Fruit fly (Drosophila melanogaster): ENCODE data around the gene Ccp84Ae.
A peak's percentile ranks its signal among the peaks of the same experiment; 100 is the strongest.

Gene Ccp84Ae

dm6 chr3R:6664371-6665116 lies 27.0 kb downstream of the Ccp84Ae start (continued):
- TF ChIP-seq dysf (GFP tag; IDR thresholded peaks at IDR 0.05) (no peak), ken (GFP tag; IDR thresholded peaks at IDR 0.05) (no peak), CG2712 (tag; optimal IDR thresholded peaks at IDR 0.05) (peak; percentile 14), CG34422 (GFP tag; IDR thresholded peaks at IDR 0.05) (no peak), CG15073 (GFP tag; optimal IDR thresholded peaks at IDR 0.05) (no peak), CoRest (tag; optimal IDR thresholded peaks at IDR 0.05) (peak; percentile 6), cas (GFP tag; IDR thresholded peaks at IDR 0.05) (no peak), NC2α (GFP tag; optimal IDR thresholded peaks at IDR 0.05) (no peak), CG18764 (GFP tag; optimal IDR thresholded peaks at IDR 0.05) (no peak), disco-r (GFP tag; optimal IDR thresholded peaks at IDR 0.05) (no peak), CG33557 (GFP tag; optimal IDR thresholded peaks at IDR 0.05) (no peak), CrebB (tag; optimal IDR thresholded peaks at IDR 0.05) (no peak), ase (GFP tag; IDR thresholded peaks at IDR 0.05) (no peak), abd-A (tag; optimal IDR thresholded peaks at IDR 0.05) (no peak), CG10274 (GFP tag; optimal IDR thresholded peaks at IDR 0.05) (no peak), stc (GFP tag; IDR thresholded peaks at IDR 0.05) (no peak), hkb (optimal IDR thresholded peaks at IDR 0.05) (no peak), hkb (GFP tag; IDR thresholded peaks at IDR 0.05) (no peak), CG4404 (GFP tag; IDR thresholded peaks at IDR 0.05) (no peak), vvl (GFP tag; IDR thresholded peaks at IDR 0.05) (peak; percentile 29; the same call in 1 of the 2 replicates), Hey (tag; optimal IDR thresholded peaks at IDR 0.05) (no peak), fd102C (GFP tag; optimal IDR thresholded peaks at IDR 0.05) (peak; percentile 78), zfh2 (GFP tag; optimal IDR thresholded peaks at IDR 0.05) (no peak), Jarid2 (GFP tag; optimal IDR thresholded peaks at IDR 0.05) (no peak), CG4328 (GFP tag; optimal IDR thresholded peaks at IDR 0.05) (no peak), CG30431 (GFP tag; optimal IDR thresholded peaks at IDR 0.05) (no peak), bowl (GFP tag; IDR thresholded peaks at IDR 0.05) (0 out of 2 replicates have a peak, but pooled peaks have one; percentile 7), Ssrp (tag; optimal IDR thresholded peaks at IDR 0.05) (peak; percentile 31), Chrac-16 (GFP tag; optimal IDR thresholded peaks at IDR 0.05) (no peak), cato (GFP tag; optimal IDR thresholded peaks at IDR 0.05; ENCODE audit: borderline replicate concordance) (no peak), fd96Cb (tag; optimal IDR thresholded peaks at IDR 0.05) (no peak), CG12071 (GFP tag; optimal IDR thresholded peaks at IDR 0.05) (no peak), ttk (GFP tag; IDR thresholded peaks at IDR 0.05) (no peak), CG2120 (GFP tag; optimal IDR thresholded peaks at IDR 0.05) (no peak), CG14965 (GFP tag; optimal IDR thresholded peaks at IDR 0.05; ENCODE audit: borderline replicate concordance) (no peak), vnd (GFP tag; IDR thresholded peaks at IDR 0.05; ENCODE audit: partially characterized antibody) (no peak), lab (GFP tag; optimal IDR thresholded peaks at IDR 0.05) (no peak), CG6272 (GFP tag; IDR thresholded peaks at IDR 0.05) (0 out of 2 replicates have a peak, but pooled peaks have one; percentile 5), ac (GFP tag; optimal IDR thresholded peaks at IDR 0.05) (peak; percentile 70), CG11696 (GFP tag; IDR thresholded peaks at IDR 0.05) (0 out of 2 replicates have a peak, but pooled peaks have one; percentile 33), CG10565 (GFP tag; optimal IDR thresholded peaks at IDR 0.05) (no peak), CG6654 (GFP tag; optimal IDR thresholded peaks at IDR 0.05) (no peak), hbn (GFP tag; IDR thresholded peaks at IDR 0.05; ENCODE audit: partially characterized antibody) (no peak), CG8765 (GFP tag; IDR thresholded peaks at IDR 0.05) (no peak), CG15269 (tag; optimal IDR thresholded peaks at IDR 0.05) (no peak), Drgx (GFP tag; IDR thresholded peaks at IDR 0.05) (0 out of 2 replicates have a peak, but pooled peaks have one; percentile 10), CG17359 (tag; optimal IDR thresholded peaks at IDR 0.05) (no peak), pnt (GFP tag; optimal IDR thresholded peaks at IDR 0.05) (peak; percentile 3), jigr1 (GFP tag; IDR thresholded peaks at IDR 0.05) (no peak), jing (GFP tag; optimal IDR thresholded peaks at IDR 0.05) (no peak)
